Fruit fly (Drosophila melanogaster): ENCODE measurements around the gene CG14957.
A peak's percentile ranks its signal among the peaks of the same experiment; 100 is the strongest.

CG14957 gene

DNA sequence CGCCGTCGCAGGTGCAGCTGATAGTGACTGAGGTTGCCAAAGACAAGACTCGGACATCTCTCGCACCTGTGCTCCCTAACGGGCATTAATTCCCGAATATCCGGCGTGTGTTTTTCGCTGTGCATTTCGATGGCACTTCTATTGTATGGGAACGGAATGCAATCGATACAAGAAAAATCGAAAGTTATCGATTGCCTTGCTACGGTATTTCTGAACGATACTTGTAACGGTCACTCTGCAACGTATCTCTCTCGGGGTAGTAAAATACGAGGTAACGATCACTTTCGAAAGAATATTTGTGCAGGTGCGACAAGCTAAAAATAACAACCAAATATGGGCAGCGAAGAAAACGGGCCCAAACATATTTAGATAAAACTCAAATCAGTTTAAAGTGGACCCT is 22.4 kb upstream of the CG14957 start, which contains the start of gene CG32280:
Gene CG32280, plus strand, starts transcription at position 231 of the 400 bp plus-strand sequence.
- TF ChIP-seq cic (GFP tag; optimal IDR thresholded peaks at IDR 0.05) (peak; percentile 17), bab1 (GFP tag; optimal IDR thresholded peaks at IDR 0.05) (peak; percentile 60), Crg-1 (GFP tag; optimal IDR thresholded peaks at IDR 0.05) (peak; percentile 57), CG11617 (GFP tag; optimal IDR thresholded peaks at IDR 0.05) (peak; percentile 19), Mnt (GFP tag; optimal IDR thresholded peaks at IDR 0.05) (peak; percentile 30), ovo (GFP tag; optimal IDR thresholded peaks at IDR 0.05) (peak; percentile 39), cnc (optimal IDR thresholded peaks at IDR 0.05) (no peak), tj (GFP tag; optimal IDR thresholded peaks at IDR 0.05) (no peak), CG7101 (tag; optimal IDR thresholded peaks at IDR 0.05) (peak; percentile 10), Hr96 (GFP tag; optimal IDR thresholded peaks at IDR 0.05) (no peak)

DNA sequence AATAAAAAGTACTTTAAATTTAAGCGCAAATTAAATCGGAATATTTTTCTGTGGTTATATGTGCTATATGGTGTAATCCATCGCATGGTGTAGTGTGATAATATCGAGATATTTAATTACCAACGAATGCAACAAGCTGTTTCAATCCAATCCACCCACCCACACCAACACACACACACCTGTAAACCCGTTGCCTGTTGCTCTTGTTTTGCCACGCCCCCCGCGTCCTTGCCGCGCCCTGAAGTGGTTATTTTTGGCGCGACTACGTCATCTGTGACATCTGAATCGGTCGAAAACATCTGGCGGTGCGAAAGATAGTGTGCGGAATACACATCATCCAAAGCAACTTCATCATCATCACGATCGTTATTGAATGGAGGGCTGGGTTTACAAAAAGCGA is 22.0 kb upstream of the CG14957 start:
- peak; percentile 1 for TF ChIP-seq CG11617 (GFP tag; optimal IDR thresholded peaks at IDR 0.05)
- TF ChIP-seq pad (GFP tag; optimal IDR thresholded peaks at IDR 0.05) = no peak

- no peak for TF ChIP-seq CG14711 (tag; optimal IDR thresholded peaks at IDR 0.05)
- peak; percentile 14 for TF ChIP-seq CG12768 (GFP tag; optimal IDR thresholded peaks at IDR 0.05)
Measured at dm6 chr3L:3166200-3166695, 21.1 kb upstream of the CG14957 start, which contains the start of gene Asciz. Gene Asciz, minus strand, starts transcription at chr3L:3166250.

DNA sequence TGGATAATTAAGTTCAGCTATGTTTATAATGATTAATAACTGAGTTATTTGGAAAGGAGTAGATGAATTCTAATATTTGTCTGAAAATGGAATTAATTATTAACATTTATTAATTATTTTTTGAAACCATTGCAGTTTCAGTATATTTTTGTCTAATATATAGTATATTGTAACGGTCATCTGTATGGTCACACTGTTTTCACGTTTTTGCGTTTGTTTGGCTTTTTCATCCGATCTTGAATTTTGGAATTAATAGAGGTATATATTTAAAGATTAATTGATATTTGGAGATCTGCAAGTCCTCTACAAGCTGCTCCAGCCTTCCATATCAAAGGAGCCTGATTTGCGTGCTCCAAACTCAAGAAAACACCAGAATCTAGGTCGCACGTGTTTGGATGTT is 18.3 kb upstream of the CG14957 start, which contains the start of the genes CG32278 and CG32281:
Gene CG32278, plus strand, starts transcription at position 180 of the 400 bp plus-strand sequence.
Gene CG32281, plus strand, starts transcription at position 269 of the 400 bp plus-strand sequence.
- TF ChIP-seq bab1 (GFP tag; optimal IDR thresholded peaks at IDR 0.05) = no peak
- peak; percentile 28 for TF ChIP-seq Mnt (GFP tag; optimal IDR thresholded peaks at IDR 0.05)

DNA sequence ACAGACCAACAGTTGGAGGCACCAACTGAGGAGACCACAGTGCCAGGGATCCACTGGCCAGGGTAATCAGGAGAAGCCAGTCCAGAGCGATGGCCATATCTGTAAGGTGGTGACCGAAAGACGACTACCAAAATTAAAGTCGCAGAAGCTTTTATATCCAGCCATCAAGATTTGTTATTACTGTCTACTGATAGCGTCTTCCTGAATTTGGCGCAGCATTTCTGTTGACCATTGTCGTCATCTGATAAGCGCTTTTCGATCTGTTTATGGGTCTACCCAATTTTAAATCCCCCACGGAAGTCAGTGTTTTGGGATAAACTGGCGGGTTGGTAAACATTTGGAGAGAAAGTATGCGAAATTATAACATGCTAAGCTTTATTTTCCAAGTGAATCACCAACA is 14.9 kb upstream of the CG14957 start, which contains the start of gene CG14963:
Gene CG14963, minus strand, starts transcription at position 101 of the 400 bp plus-strand sequence.
- TF ChIP-seq CG14711 (tag; optimal IDR thresholded peaks at IDR 0.05) (no peak), CG12768 (GFP tag; optimal IDR thresholded peaks at IDR 0.05) (no peak), bab1 (GFP tag; optimal IDR thresholded peaks at IDR 0.05) (no peak), CG5204 (GFP tag; optimal IDR thresholded peaks at IDR 0.05) (no peak), Mnt (GFP tag; optimal IDR thresholded peaks at IDR 0.05) (no peak), CG7045 (GFP tag; optimal IDR thresholded peaks at IDR 0.05) (no peak), Hr96 (GFP tag; optimal IDR thresholded peaks at IDR 0.05) (no peak), CG11617 (GFP tag; optimal IDR thresholded peaks at IDR 0.05) (no peak), tj (GFP tag; optimal IDR thresholded peaks at IDR 0.05) (no peak), Crg-1 (GFP tag; optimal IDR thresholded peaks at IDR 0.05) (no peak), CG7101 (tag; optimal IDR thresholded peaks at IDR 0.05) (no peak), cic (GFP tag; optimal IDR thresholded peaks at IDR 0.05) (no peak), Clk (GFP tag; optimal IDR thresholded peaks at IDR 0.05) (no peak)

DNA sequence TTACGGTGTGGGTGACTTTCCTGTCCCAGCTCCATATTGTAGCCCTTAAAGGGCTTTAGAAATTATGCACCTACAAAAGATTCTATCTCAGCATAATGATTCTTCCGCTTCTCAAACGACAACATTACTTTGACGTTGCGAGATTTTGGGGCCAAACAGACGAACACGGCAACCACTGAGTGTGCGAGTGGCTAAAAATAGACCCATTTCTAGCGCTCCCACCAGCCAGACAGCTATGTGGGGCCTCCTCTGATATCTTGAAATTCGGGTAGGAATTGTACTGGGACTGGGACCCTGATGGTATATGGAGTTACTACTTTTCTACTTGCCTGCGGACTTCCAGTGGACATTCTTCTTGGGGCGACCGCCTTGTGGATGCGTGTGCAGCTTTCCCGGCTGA is 9.5 kb upstream of the CG14957 start:
- TF ChIP-seq CG11617 (GFP tag; optimal IDR thresholded peaks at IDR 0.05) = no peak
- TF ChIP-seq cic (GFP tag; optimal IDR thresholded peaks at IDR 0.05) = no peak
- no peak for TF ChIP-seq pad (GFP tag; optimal IDR thresholded peaks at IDR 0.05)
- TF ChIP-seq bab1 (GFP tag; optimal IDR thresholded peaks at IDR 0.05) = no peak
- TF ChIP-seq kay (GFP tag; ENCODE audit: borderline replicate concordance) = no peak
- TF ChIP-seq CG7045 (GFP tag; optimal IDR thresholded peaks at IDR 0.05) = no peak
- TF ChIP-seq ovo (GFP tag; optimal IDR thresholded peaks at IDR 0.05) = no peak
- TF ChIP-seq CG14711 (tag; optimal IDR thresholded peaks at IDR 0.05) = no peak
- no peak for TF ChIP-seq Mnt (GFP tag; optimal IDR thresholded peaks at IDR 0.05)
- TF ChIP-seq CG12768 (GFP tag; optimal IDR thresholded peaks at IDR 0.05) = no peak

DNA sequence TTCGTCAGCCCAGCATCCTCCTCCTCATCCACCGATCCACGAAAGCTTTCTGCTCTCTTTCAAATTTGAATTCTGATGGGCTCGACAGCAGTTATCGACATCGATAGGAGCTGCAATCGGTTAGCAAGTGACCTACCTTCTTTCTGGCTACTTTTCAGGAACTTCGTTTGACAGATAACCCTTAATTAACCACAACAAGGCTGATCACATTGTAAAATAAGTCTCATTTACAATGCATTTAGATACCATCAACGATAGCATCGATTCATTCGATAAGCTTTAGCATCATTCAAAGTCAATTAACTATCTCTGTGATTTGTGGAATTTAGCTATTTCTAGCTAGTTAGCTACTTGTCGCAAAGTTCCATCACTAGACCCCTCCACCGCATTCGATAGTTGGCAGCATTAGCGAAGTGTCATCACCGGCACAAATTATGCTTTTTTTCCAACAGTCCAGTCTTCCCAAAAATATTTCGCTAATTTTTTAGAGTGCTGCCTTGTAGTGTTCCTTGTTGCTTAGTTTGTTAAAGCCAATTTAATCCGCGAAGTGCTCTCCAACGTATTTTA is 8.8 kb upstream of the CG14957 start, which contains the start of the genes MnM and Girdin:
Gene MnM, minus strand, starts transcription at position 51 of the 567 bp plus-strand sequence.
Gene Girdin, plus strand, starts transcription at position 401 of the 567 bp plus-strand sequence.
- TF ChIP-seq cic (GFP tag; optimal IDR thresholded peaks at IDR 0.05) = no peak
- peak; percentile 9 for TF ChIP-seq Clk (GFP tag; optimal IDR thresholded peaks at IDR 0.05)
- TF ChIP-seq CG14711 (tag; optimal IDR thresholded peaks at IDR 0.05) = peak; percentile 14
- TF ChIP-seq CG1620 (GFP tag; optimal IDR thresholded peaks at IDR 0.05) = peak; percentile 73
- no peak for TF ChIP-seq cnc (optimal IDR thresholded peaks at IDR 0.05)
- TF ChIP-seq Crg-1 (GFP tag; optimal IDR thresholded peaks at IDR 0.05) = peak; percentile 54
- peak; percentile 75 for TF ChIP-seq Hr96 (GFP tag; optimal IDR thresholded peaks at IDR 0.05)
- peak; percentile 31 for TF ChIP-seq tj (GFP tag; optimal IDR thresholded peaks at IDR 0.05)
- peak; percentile 23 for TF ChIP-seq bab1 (GFP tag; optimal IDR thresholded peaks at IDR 0.05)
- peak; percentile 66 for TF ChIP-seq CG11617 (GFP tag; optimal IDR thresholded peaks at IDR 0.05)
- TF ChIP-seq CG33017 (tag; optimal IDR thresholded peaks at IDR 0.05) = no peak
- peak; percentile 39 for TF ChIP-seq CG7045 (GFP tag; optimal IDR thresholded peaks at IDR 0.05)
- peak; percentile 67 for TF ChIP-seq toe (GFP tag; optimal IDR thresholded peaks at IDR 0.05)
- no peak for TF ChIP-seq kay (GFP tag; ENCODE audit: borderline replicate concordance)
- TF ChIP-seq pad (GFP tag; optimal IDR thresholded peaks at IDR 0.05) = peak; percentile 62
- peak; percentile 43 for TF ChIP-seq CG7101 (tag; optimal IDR thresholded peaks at IDR 0.05)
- no peak for TF ChIP-seq ovo (GFP tag; optimal IDR thresholded peaks at IDR 0.05)
- TF ChIP-seq CG5204 (GFP tag; optimal IDR thresholded peaks at IDR 0.05) = peak; percentile 62
- TF ChIP-seq Mnt (GFP tag; optimal IDR thresholded peaks at IDR 0.05) = peak; percentile 58
- TF ChIP-seq CG12768 (GFP tag; optimal IDR thresholded peaks at IDR 0.05) = peak; percentile 0

Measured in whole organism, adult.